Fruit fly (Drosophila melanogaster): ENCODE measurements around the gene Itpr.
A peak's percentile ranks its signal among the peaks of the same experiment; 100 is the strongest.

Itpr gene

DNA sequence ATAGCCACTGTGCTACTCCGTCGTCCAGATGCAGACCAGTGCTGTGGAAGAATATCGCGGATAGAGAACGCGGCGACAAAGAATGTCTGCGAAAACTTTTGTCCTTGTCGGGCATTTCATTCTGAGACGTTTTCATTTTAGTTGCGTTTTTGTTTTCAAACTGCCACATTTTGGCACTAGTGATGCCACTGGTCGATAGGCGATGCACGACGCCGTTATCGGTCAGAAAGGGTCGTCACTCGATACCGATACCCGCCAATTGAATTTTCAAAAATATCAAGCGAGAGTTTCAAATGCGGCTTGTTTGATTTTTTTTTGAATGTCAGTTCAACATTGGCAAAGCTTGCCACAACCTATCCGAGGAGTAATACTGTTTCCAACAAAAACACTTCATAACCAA, 33.5 kb downstream of the Itpr start (continued):
- TF ChIP-seq CG6683 (GFP tag; optimal IDR thresholded peaks at IDR 0.05) (no peak), CoRest (tag; optimal IDR thresholded peaks at IDR 0.05) (peak; percentile 14), btn (GFP tag; optimal IDR thresholded peaks at IDR 0.05) (no peak), Lhr (GFP tag; optimal IDR thresholded peaks at IDR 0.05) (no peak), CHES-1-like (GFP tag; optimal IDR thresholded peaks at IDR 0.05) (no peak), Doc2 (GFP tag; IDR thresholded peaks at IDR 0.05) (no peak), CG4730 (GFP tag; IDR thresholded peaks at IDR 0.05) (no peak), CrebB (tag; optimal IDR thresholded peaks at IDR 0.05) (no peak), Mes4 (GFP tag; optimal IDR thresholded peaks at IDR 0.05) (no peak), Ptx1 (GFP tag; IDR thresholded peaks at IDR 0.05) (no peak), ato (GFP tag; IDR thresholded peaks at IDR 0.05; ENCODE audit: partially characterized antibody) (peak; percentile 56), gcm (GFP tag; optimal IDR thresholded peaks at IDR 0.05) (no peak), CG11456 (GFP tag; IDR thresholded peaks at IDR 0.05) (no peak), run (tag; optimal IDR thresholded peaks at IDR 0.05) (no peak), prd (optimal IDR thresholded peaks at IDR 0.05) (no peak), prd (GFP tag; IDR thresholded peaks at IDR 0.05) (no peak), ewg (GFP tag; optimal IDR thresholded peaks at IDR 0.05) (no peak), Doc3 (GFP tag; IDR thresholded peaks at IDR 0.05; ENCODE audit: partially characterized antibody) (peak; percentile 48), row (GFP tag; IDR thresholded peaks at IDR 0.05) (0 out of 3 replicates have a peak, but pooled peaks have one; percentile 12), Myb (GFP tag; optimal IDR thresholded peaks at IDR 0.05) (peak; percentile 91), salm (tag; optimal IDR thresholded peaks at IDR 0.05) (no peak), CG9215 (GFP tag; IDR thresholded peaks at IDR 0.05) (no peak), Sin3A (optimal IDR thresholded peaks at IDR 0.05) (peak; percentile 16), trem (tag; optimal IDR thresholded peaks at IDR 0.05) (peak; percentile 35), Ada2b (GFP tag; IDR thresholded peaks at IDR 0.05) (no peak), CG17829 (tag; optimal IDR thresholded peaks at IDR 0.05) (no peak), ERR (GFP tag; optimal IDR thresholded peaks at IDR 0.05) (no peak), bigmax (GFP tag; optimal IDR thresholded peaks at IDR 0.05) (no peak), BtbVII (GFP tag; optimal IDR thresholded peaks at IDR 0.05) (no peak), CG11504 (tag; optimal IDR thresholded peaks at IDR 0.05) (no peak), unpg (GFP tag; optimal IDR thresholded peaks at IDR 0.05) (no peak), sens (GFP tag) (peak; percentile 62), eyg (GFP tag; optimal IDR thresholded peaks at IDR 0.05) (no peak), tup (GFP tag; optimal IDR thresholded peaks at IDR 0.05) (no peak), amos (GFP tag; IDR thresholded peaks at IDR 0.05; ENCODE audit: partially characterized antibody) (peak; percentile 72), CG42726 (GFP tag; IDR thresholded peaks at IDR 0.05; ENCODE audit: partially characterized antibody) (peak; percentile 46; the same call in 1 of the 2 replicates), gro (GFP tag; optimal IDR thresholded peaks at IDR 0.05) (no peak), Bgb (GFP tag; IDR thresholded peaks at IDR 0.05; ENCODE audit: partially characterized antibody) (peak; percentile 82), nerfin-2 (GFP tag; IDR thresholded peaks at IDR 0.05; ENCODE audit: partially characterized antibody) (peak; percentile 57; the same call in 1 of the 2 replicates), Mad (GFP tag; optimal IDR thresholded peaks at IDR 0.05) (no peak), CG32772 (GFP tag; IDR thresholded peaks at IDR 0.05) (no peak), CG2199 (GFP tag; IDR thresholded peaks at IDR 0.05) (0 out of 3 replicates have a peak, but pooled peaks have one; percentile 45), CG6791 (GFP tag; IDR thresholded peaks at IDR 0.05; ENCODE audit: partially characterized antibody) (peak; percentile 65), HmgZ (tag; optimal IDR thresholded peaks at IDR 0.05) (peak; percentile 11), E2f2 (GFP tag; IDR thresholded peaks at IDR 0.05) (peak; percentile 96), ftz-f1 (GFP tag; optimal IDR thresholded peaks at IDR 0.05) (no peak), unc-4 (GFP tag; IDR thresholded peaks at IDR 0.05; ENCODE audit: partially characterized antibody) (peak; percentile 67), Hr78 (GFP tag; optimal IDR thresholded peaks at IDR 0.05) (no peak), tna (GFP tag; IDR thresholded peaks at IDR 0.05; ENCODE audit: partially characterized antibody) (peak; percentile 63), phol (tag; optimal IDR thresholded peaks at IDR 0.05) (peak; percentile 28), Rfx (GFP tag; IDR thresholded peaks at IDR 0.05) (no peak)
